Worm (Caenorhabditis elegans) whole organism, L2 larva: ENCODE measurements around the gene Y39F10A.6.
"Not testable (repeated sequence)": the region's sequence is repeated elsewhere in the genome, so short reads cannot be mapped to it uniquely, and the experiment has no call there.

Experiments
- F13H6.1 ChIP-seq: sonication (generic microtip); optimal IDR thresholded peaks from 2 replicates; lab custom pipeline; 2016; ENCODE audit warnings: missing genetic modification characterization, missing compliant biosample characterization
- R02D3.7 ChIP-seq: fragments of 150-350 bp; optimal IDR thresholded peaks from 2 replicates; lab custom pipeline; 2014; ENCODE audit warnings: missing biosample characterization, missing genetic modification characterization
- Y55F3AM.14 ChIP-seq: fragments of 200-800 bp; sonication (Bioruptor generic); optimal IDR thresholded peaks from 2 replicates; lab custom pipeline; 2018; ENCODE audit warnings: mild to moderate bottlenecking, missing genetic modification characterization, missing compliant biosample characterization
- alr-1 ChIP-seq: fragments of 150-350 bp; optimal IDR thresholded peaks from 2 replicates; lab custom pipeline; 2014; ENCODE audit warnings: missing biosample characterization, missing genetic modification characterization
- aly-2 ChIP-seq: fragments of 150-350 bp; optimal IDR thresholded peaks from 2 replicates; lab custom pipeline; 2014; ENCODE audit warnings: missing biosample characterization, missing genetic modification characterization
- blmp-1 ChIP-seq: sonication (generic microtip); optimal IDR thresholded peaks from 2 replicates; lab custom pipeline; 2017; ENCODE audit warnings: missing genetic modification characterization, mild to moderate bottlenecking, missing compliant biosample characterization, antibody characterized with exemption, moderate library complexity; ENCODE audit not compliant: insufficient read depth
- ceh-16 ChIP-seq: fragments of 150-350 bp; optimal IDR thresholded peaks from 2 replicates; lab custom pipeline; 2014; ENCODE audit warnings: missing biosample characterization, missing genetic modification characterization
- ceh-82 ChIP-seq: fragments of 150-350 bp; optimal IDR thresholded peaks from 2 replicates; lab custom pipeline; 2014; ENCODE audit warnings: missing biosample characterization, missing genetic modification characterization
- crh-2 ChIP-seq: sonication (generic microtip); optimal IDR thresholded peaks from 2 replicates; lab custom pipeline; 2017; ENCODE audit warnings: missing biosample characterization, missing genetic modification characterization
- dmd-4 ChIP-seq: sonication (generic microtip); optimal IDR thresholded peaks from 2 replicates; lab custom pipeline; 2017; ENCODE audit warnings: missing biosample characterization, missing genetic modification characterization
- egl-27 ChIP-seq: sonication (generic microtip); optimal IDR thresholded peaks from 3 replicates; lab custom pipeline; 2017; ENCODE audit warnings: missing biosample characterization, missing genetic modification reagents, missing genetic modification characterization
- elt-3 ChIP-seq: sonication (generic microtip); optimal IDR thresholded peaks from 2 replicates; lab custom pipeline; 2017; ENCODE audit warnings: missing biosample characterization, missing genetic modification characterization
- fos-1 ChIP-seq: fragments of 150-350 bp; optimal IDR thresholded peaks from 2 replicates; lab custom pipeline; 2014; ENCODE audit warnings: missing biosample characterization, missing genetic modification characterization
- lin-11 ChIP-seq: fragments of 150-350 bp; sonication (generic microtip); optimal IDR thresholded peaks from 2 replicates; lab custom pipeline; 2014; ENCODE audit warnings: missing biosample characterization, missing genetic modification characterization, inconsistent platforms, mixed read lengths
- lin-39 ChIP-seq: fragments of 150-350 bp; optimal IDR thresholded peaks from 2 replicates; lab custom pipeline; 2014; ENCODE audit warnings: missing biosample characterization, missing genetic modification reagents, missing genetic modification characterization
- lsy-2 ChIP-seq, 2 experiments: fragments of 150-350 bp in 1 of 2; sonication (generic microtip) in 1 of 2; optimal IDR thresholded peaks; 2 replicates each; lab custom pipeline; 2014 to 2017; ENCODE audit warnings: missing biosample characterization in 2 of 2, missing genetic modification characterization in 2 of 2
- mdl-1 ChIP-seq, 2 experiments: fragments of 150-350 bp in 1 of 2; sonication (generic microtip) in 1 of 2; optimal IDR thresholded peaks; 2 replicates each; lab custom pipeline; 2017; ENCODE audit warnings: missing biosample characterization in 2 of 2, missing genetic modification characterization in 2 of 2
- nhr-10 ChIP-seq: sonication (generic microtip); optimal IDR thresholded peaks from 2 replicates; lab custom pipeline; 2017; ENCODE audit warnings: missing biosample characterization, missing genetic modification characterization
- nhr-12 ChIP-seq: fragments of 150-350 bp; optimal IDR thresholded peaks from 2 replicates; lab custom pipeline; 2014; ENCODE audit warnings: missing biosample characterization, missing genetic modification characterization
- nhr-129 ChIP-seq: fragments of 150-350 bp; optimal IDR thresholded peaks from 2 replicates; lab custom pipeline; 2014; ENCODE audit warnings: missing biosample characterization, missing genetic modification characterization
- nhr-23 ChIP-seq: fragments of 150-350 bp; optimal IDR thresholded peaks from 2 replicates; lab custom pipeline; 2014; ENCODE audit warnings: missing biosample characterization, missing genetic modification reagents, missing genetic modification characterization
- nhr-237 ChIP-seq: fragments of 150-350 bp; optimal IDR thresholded peaks from 2 replicates; lab custom pipeline; 2014; ENCODE audit warnings: missing biosample characterization, missing genetic modification characterization
- nhr-6 ChIP-seq: fragments of 150-350 bp; optimal IDR thresholded peaks from 2 replicates; lab custom pipeline; 2014; ENCODE audit warnings: missing biosample characterization, missing genetic modification characterization
- nhr-77 ChIP-seq: fragments of 150-350 bp; optimal IDR thresholded peaks from 2 replicates; lab custom pipeline; 2014; ENCODE audit warnings: missing biosample characterization, missing genetic modification characterization
- peb-1 ChIP-seq: fragments of 150-350 bp; optimal IDR thresholded peaks from 2 replicates; lab custom pipeline; 2014; ENCODE audit warnings: missing biosample characterization, missing genetic modification characterization
- sem-4 ChIP-seq: fragments of 150-350 bp; optimal IDR thresholded peaks from 2 replicates; lab custom pipeline; 2014; ENCODE audit warnings: missing biosample characterization, missing genetic modification reagents, missing genetic modification characterization
- skn-1 ChIP-seq: sonication (generic microtip); optimal IDR thresholded peaks from 2 replicates; lab custom pipeline; 2017; ENCODE audit warnings: missing biosample characterization, missing genetic modification characterization
- sma-9 ChIP-seq, 2 experiments: fragments of 150-350 bp in 1 of 2; sonication (generic microtip) in 1 of 2; optimal IDR thresholded peaks; 2 replicates each; lab custom pipeline; 2014 to 2016; ENCODE audit warnings: missing genetic modification characterization in 2 of 2, mild to moderate bottlenecking in 1 of 2, missing biosample characterization in 1 of 2, missing compliant biosample characterization in 1 of 2, missing genetic modification reagents in 1 of 2, moderate library complexity in 1 of 2
- snpc-4 ChIP-seq: fragments of 150-350 bp; optimal IDR thresholded peaks from 2 replicates; lab custom pipeline; 2014; ENCODE audit warnings: missing biosample characterization, missing genetic modification characterization
- unc-39 ChIP-seq: fragments of 150-350 bp; optimal IDR thresholded peaks from 2 replicates; lab custom pipeline; 2014; ENCODE audit warnings: missing biosample characterization, missing genetic modification characterization
- unc-55 ChIP-seq: fragments of 150-350 bp; sonication (generic microtip); optimal IDR thresholded peaks from 3 replicates; lab custom pipeline; 2014; ENCODE audit warnings: missing biosample characterization, missing genetic modification reagents, missing genetic modification characterization
- unc-62 ChIP-seq: fragments of 150-350 bp; optimal IDR thresholded peaks from 2 replicates; lab custom pipeline; 2014; ENCODE audit warnings: missing biosample characterization, missing genetic modification reagents, missing genetic modification characterization
- ztf-1 ChIP-seq: fragments of 200-800 bp; sonication (Bioruptor generic); conservative IDR thresholded peaks from 2 replicates; pipeline ENCODE4 v1.3.6; 2022; ENCODE audit warnings: missing genetic modification characterization, missing compliant biosample characterization
- ztf-11 ChIP-seq: sonication (generic microtip); optimal IDR thresholded peaks from 2 replicates; lab custom pipeline; 2017; ENCODE audit warnings: missing biosample characterization, missing genetic modification characterization
- ztf-4 ChIP-seq: fragments of 150-350 bp; optimal IDR thresholded peaks from 2 replicates; lab custom pipeline; 2014; ENCODE audit warnings: missing biosample characterization, missing genetic modification characterization

Y39F10A.6 gene

ce11 chrII:783532-783931 is at the start of gene Y39F10A.6:
Gene Y39F10A.6, minus strand, starts transcription at chrII:783632.
- no peak for TF ChIP-seq nhr-10 (tag; lab: Kevin White, UChicago)
- TF ChIP-seq nhr-237: no peak
- TF ChIP-seq nhr-12: no peak
- no peak for TF ChIP-seq fos-1 (tag; lab: Kevin White, UChicago)
- no peak for TF ChIP-seq Y55F3AM.14
- no peak for TF ChIP-seq dmd-4 (tag; lab: Kevin White, UChicago)
- no peak for TF ChIP-seq ztf-4
- TF ChIP-seq lin-39 (tag; lab: Kevin White, UChicago): no peak
- no peak for TF ChIP-seq nhr-6
- no peak for TF ChIP-seq nhr-129
- TF ChIP-seq egl-27 (tag; lab: Kevin White, UChicago): no peak
- TF ChIP-seq ztf-11 (tag; lab: Kevin White, UChicago): no peak
- no peak for TF ChIP-seq snpc-4 (tag; lab: Kevin White, UChicago)
- TF ChIP-seq aly-2 (tag; lab: Kevin White, UChicago): no peak
- no peak for TF ChIP-seq sma-9 (GFP tag; optimal IDR thresholded peaks at IDR 0.05; lab: Kevin White, UChicago)
- TF ChIP-seq sma-9 (tag; optimal IDR thresholded peaks at IDR 0.05; lab: Kevin White, UChicago): no peak
- no peak for TF ChIP-seq elt-3
- TF ChIP-seq R02D3.7 (tag; lab: Kevin White, UChicago): no peak
- TF ChIP-seq ztf-1: no peak

- TF ChIP-seq R02D3.7 (tag; lab: Kevin White, UChicago): no peak
- TF ChIP-seq F13H6.1 (tag; lab: Kevin White, UChicago): no peak
These were observed 42.1 kb upstream of the Y39F10A.6 start, which contains the start of gene F28A10.1 for ce11 chrII:825521-825920. Gene F28A10.1, plus strand, starts transcription at chrII:825821.

- TF ChIP-seq alr-1 (tag; lab: Kevin White, UChicago) (no peak), sem-4 (no peak), lsy-2 (tag; optimal IDR thresholded peaks at IDR 0.05; lab: Kevin White, UChicago) (no peak)
These were observed 40.1 kb upstream of the Y39F10A.6 start, which contains the start of gene F46F5.10 for ce11 chrII:823529-823928. Gene F46F5.10, plus strand, starts transcription at chrII:823829.

DNA sequence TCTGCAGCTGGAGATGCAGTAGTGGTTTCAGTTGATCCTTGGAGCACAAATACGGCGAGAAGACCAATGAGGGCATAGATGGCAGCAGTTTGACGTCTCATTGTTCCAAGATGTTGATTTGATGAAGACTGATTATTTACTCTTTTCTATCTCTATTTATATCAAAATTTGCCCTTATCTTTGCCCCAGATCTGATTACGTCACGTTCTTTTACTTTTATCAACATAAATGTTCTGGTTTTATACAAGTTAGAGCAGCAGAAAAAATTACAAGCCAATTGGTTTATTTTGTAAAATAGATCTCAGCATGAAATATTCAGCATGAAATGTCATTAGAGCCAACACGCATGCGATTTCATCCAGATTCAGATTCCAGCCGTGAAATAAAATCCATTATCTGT is 39.3 kb upstream of the Y39F10A.6 start, which contains the start of gene msrp-4:
Gene msrp-4 (minus strand): TSS at position 101 of the 400 bp plus-strand sequence.
- not testable (repeated sequence) for TF ChIP-seq peb-1 (tag; lab: Kevin White, UChicago); nhr-77 (tag; lab: Kevin White, UChicago); ztf-1
- TF ChIP-seq, all 48 proteins: peak for 0; not testable (repeated sequence) for 48

DNA sequence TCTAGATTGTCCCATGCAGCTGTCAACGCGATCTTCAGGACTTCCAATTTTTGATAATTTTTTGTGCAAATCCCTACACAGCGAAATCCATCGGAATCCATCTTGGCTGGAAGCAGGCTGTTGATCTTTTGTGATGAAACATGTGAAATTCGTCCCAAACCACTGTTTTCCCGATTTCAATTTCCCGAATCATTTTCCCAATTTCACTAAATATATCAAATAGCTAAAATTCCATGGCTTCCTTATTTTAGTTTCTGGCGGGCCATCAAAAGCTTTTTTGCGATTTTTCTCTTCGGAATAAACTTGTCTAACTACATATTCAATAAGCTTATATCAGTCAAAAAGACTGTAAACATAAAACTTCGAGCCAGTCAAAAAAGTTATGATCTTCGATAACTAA is 38.1 kb upstream of the Y39F10A.6 start, which contains the start of gene F46F5.8:
Gene F46F5.8 (minus strand): TSS at position 101 of the 400 bp plus-strand sequence.
- no peak for TF ChIP-seq ztf-1
- no peak for TF ChIP-seq unc-39
- no peak for TF ChIP-seq skn-1
- no peak for TF ChIP-seq ztf-4
- TF ChIP-seq nhr-23: no peak
- no peak for TF ChIP-seq lin-11
- no peak for TF ChIP-seq mdl-1 (tag; optimal IDR thresholded peaks at IDR 0.05; lab: Kevin White, UChicago)
- TF ChIP-seq, all 48 proteins: peak for 0

DNA sequence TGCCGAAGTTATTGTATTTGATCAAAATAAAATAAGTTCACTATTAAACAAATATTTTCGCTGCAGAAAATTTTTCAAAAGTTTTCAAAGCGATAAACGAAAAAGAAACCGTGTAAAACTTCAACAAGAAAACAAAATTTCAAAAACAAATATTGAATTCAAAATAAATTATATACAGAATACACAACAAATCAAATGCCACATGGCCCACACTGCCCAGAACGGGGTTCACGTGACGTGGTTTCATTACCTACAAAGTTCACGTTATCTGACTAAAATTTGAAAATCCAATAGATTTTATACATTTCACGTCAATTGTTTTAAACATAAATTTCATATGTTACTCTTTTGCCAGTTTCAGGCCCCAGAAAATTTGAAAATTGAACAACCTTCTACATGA is 37.1 kb upstream of the Y39F10A.6 start, which contains the start of gene F46F5.7:
Gene F46F5.7 (minus strand): TSS at position 101 of the 400 bp plus-strand sequence.
- no peak for TF ChIP-seq lin-11
- TF ChIP-seq nhr-10 (tag; lab: Kevin White, UChicago): no peak
- TF ChIP-seq blmp-1 (tag; lab: Kevin White, UChicago): no peak
- TF ChIP-seq ceh-16 (tag; lab: Kevin White, UChicago): no peak
- TF ChIP-seq unc-62 (GFP tag; lab: Kevin White, UChicago): no peak
- no peak for TF ChIP-seq egl-27 (tag; lab: Kevin White, UChicago)
- no peak for TF ChIP-seq unc-55 (GFP tag; lab: Kevin White, UChicago)
- TF ChIP-seq ceh-82 (tag; lab: Kevin White, UChicago): no peak
- TF ChIP-seq nhr-6: no peak
- no peak for TF ChIP-seq lsy-2 (tag; optimal IDR thresholded peaks at IDR 0.05; lab: Kevin White, UChicago)
- no peak for TF ChIP-seq crh-2 (tag; lab: Kevin White, UChicago)
- no peak for TF ChIP-seq sma-9 (GFP tag; optimal IDR thresholded peaks at IDR 0.05; lab: Kevin White, UChicago)
- TF ChIP-seq sma-9 (tag; optimal IDR thresholded peaks at IDR 0.05; lab: Kevin White, UChicago): no peak
- TF ChIP-seq, all 48 proteins: peak for 0
